Worm (Caenorhabditis elegans) whole organism, L1 larva: ENCODE measurements around the gene trpa-1.

Source experiments
- C16A3.4 ChIP-seq: fragments of 150-350 bp; optimal IDR thresholded peaks from 2 replicates; lab custom pipeline; 2014; ENCODE audit warnings: missing biosample characterization, missing genetic modification characterization
- F16B12.6 ChIP-seq: fragments of 150-350 bp; optimal IDR thresholded peaks from 2 replicates; lab custom pipeline; 2014; ENCODE audit warnings: missing biosample characterization, missing genetic modification characterization
- Y116A8C.19 ChIP-seq: sonication (generic microtip); optimal IDR thresholded peaks from 2 replicates; lab custom pipeline; 2016; ENCODE audit warnings: missing compliant biosample characterization, missing genetic modification characterization, borderline replicate concordance
- aly-2 ChIP-seq: fragments of 150-350 bp; optimal IDR thresholded peaks from 2 replicates; lab custom pipeline; 2014; ENCODE audit warnings: missing biosample characterization, missing genetic modification characterization
- ama-1 ChIP-seq: fragments of 150-350 bp; optimal IDR thresholded peaks from 2 replicates; lab custom pipeline; 2014
- blmp-1 ChIP-seq: fragments of 150-350 bp; optimal IDR thresholded peaks from 2 replicates; lab custom pipeline; 2014; ENCODE audit warnings: missing biosample characterization, missing genetic modification characterization
- ceh-82 ChIP-seq, 3 experiments: fragments of 150-350 bp in 1 of 3; sonication (generic microtip) in 2 of 3; optimal IDR thresholded peaks; 2 replicates each; lab custom pipeline; 2014 to 2017; ENCODE audit warnings: missing biosample characterization in 3 of 3, missing genetic modification characterization in 3 of 3
- ceh-88 ChIP-seq: fragments of 200-800 bp; sonication (Bioruptor generic); IDR thresholded peaks from 2 replicates; pipeline ENCODE4 v1.3.6; 2022; ENCODE audit warnings: missing genetic modification characterization, missing compliant biosample characterization
- ceh-90 ChIP-seq: sonication (generic microtip); optimal IDR thresholded peaks from 2 replicates; lab custom pipeline; 2016; ENCODE audit warnings: missing genetic modification characterization, missing compliant biosample characterization
- ces-1 ChIP-seq: fragments of 150-350 bp; optimal IDR thresholded peaks from 2 replicates; lab custom pipeline; 2014; ENCODE audit warnings: missing biosample characterization, missing genetic modification reagents, missing genetic modification characterization
- dpl-1 ChIP-seq, 3 experiments: fragments of 150-350 bp in 2 of 3; sonication (generic microtip) in 1 of 3; optimal IDR thresholded peaks; 2 replicates each; lab custom pipeline; 2014 to 2017; ENCODE audit warnings: missing biosample characterization in 3 of 3, missing genetic modification characterization in 3 of 3, missing genetic modification reagents in 3 of 3
- dsc-1 ChIP-seq: sonication (generic microtip); optimal IDR thresholded peaks from 2 replicates; lab custom pipeline; 2016; ENCODE audit warnings: mild to moderate bottlenecking, missing genetic modification characterization, missing compliant biosample characterization
- efl-1 ChIP-seq, 4 experiments: fragments of 150-350 bp; optimal IDR thresholded peaks in 3 of 4; peaks in 1 of 4; 1 replicate in 1 of 4; 2 replicates in 3 of 4; lab custom pipeline; 2014; ENCODE audit warnings: missing biosample characterization in 2 of 4, missing genetic modification characterization in 2 of 4, missing genetic modification reagents in 2 of 4
- elt-2 ChIP-seq: sonication (generic microtip); optimal IDR thresholded peaks from 2 replicates; lab custom pipeline; 2016; ENCODE audit warnings: missing genetic modification characterization, mild to moderate bottlenecking, inconsistent platforms, missing compliant biosample characterization, missing genetic modification reagents
- elt-3 ChIP-seq, 6 experiments: fragments of 150-350 bp in 1 of 6; sonication (generic microtip); optimal IDR thresholded peaks; 2 replicates each; lab custom pipeline; 2017 to 2018; ENCODE audit warnings: missing biosample characterization in 6 of 6, missing genetic modification characterization in 6 of 6, inconsistent platforms in 1 of 6
- fkh-4 ChIP-seq: sonication (generic microtip); optimal IDR thresholded peaks from 2 replicates; lab custom pipeline; 2016; ENCODE audit warnings: missing compliant biosample characterization, missing genetic modification characterization, borderline replicate concordance
- fkh-8 ChIP-seq: sonication (generic microtip); optimal IDR thresholded peaks from 2 replicates; lab custom pipeline; 2016; ENCODE audit warnings: mild to moderate bottlenecking, missing genetic modification characterization, missing compliant biosample characterization
- fos-1 ChIP-seq: fragments of 150-350 bp; optimal IDR thresholded peaks from 2 replicates; lab custom pipeline; 2014; ENCODE audit warnings: missing biosample characterization, missing genetic modification characterization
- grh-1 ChIP-seq: fragments of 200-800 bp; sonication (Bioruptor generic); IDR thresholded peaks from 2 replicates; pipeline ENCODE4 v1.3.6; 2022; ENCODE audit warnings: missing genetic modification reagents, missing genetic modification characterization, missing compliant biosample characterization
- irx-1 ChIP-seq: sonication (generic microtip); optimal IDR thresholded peaks from 2 replicates; lab custom pipeline; 2016; ENCODE audit warnings: missing genetic modification characterization, missing compliant biosample characterization
- isw-1 ChIP-seq: fragments of 200-800 bp; sonication (Bioruptor generic); IDR thresholded peaks from 2 replicates; pipeline ENCODE4 v1.3.6; 2022; ENCODE audit warnings: missing genetic modification characterization, missing compliant biosample characterization
- lin-13 ChIP-seq: fragments of 150-350 bp; optimal IDR thresholded peaks from 2 replicates; lab custom pipeline; 2014; ENCODE audit warnings: missing biosample characterization, missing genetic modification reagents, missing genetic modification characterization
- lin-15B ChIP-seq: fragments of 150-350 bp; sonication (generic microtip); optimal IDR thresholded peaks from 3 replicates; lab custom pipeline; 2014; ENCODE audit warnings: missing biosample characterization, missing genetic modification characterization
- lin-35 ChIP-seq, 2 experiments: fragments of 150-350 bp; optimal IDR thresholded peaks; 2 replicates each; lab custom pipeline; 2014; ENCODE audit warnings: missing biosample characterization in 2 of 2, missing genetic modification characterization in 2 of 2, missing genetic modification reagents in 2 of 2
- lsy-2 ChIP-seq, 2 experiments: fragments of 150-350 bp; optimal IDR thresholded peaks; 2 replicates each; lab custom pipeline; 2014; ENCODE audit warnings: missing biosample characterization in 2 of 2, missing genetic modification characterization in 2 of 2
- mdl-1 ChIP-seq, 2 experiments: fragments of 150-350 bp; optimal IDR thresholded peaks; 2 replicates each; lab custom pipeline; 2014 to 2017; ENCODE audit warnings: missing biosample characterization in 2 of 2, missing genetic modification characterization in 2 of 2, inconsistent platforms in 1 of 2
- mep-1 ChIP-seq: fragments of 150-350 bp; optimal IDR thresholded peaks from 2 replicates; lab custom pipeline; 2014; ENCODE audit warnings: missing biosample characterization, missing genetic modification characterization
- nhr-19 ChIP-seq: fragments of 200-800 bp; sonication (Bioruptor generic); conservative IDR thresholded peaks from 2 replicates; pipeline ENCODE4 v1.3.6; 2022; ENCODE audit warnings: missing genetic modification characterization, missing compliant biosample characterization
- nhr-20 ChIP-seq: sonication (generic microtip); optimal IDR thresholded peaks from 2 replicates; lab custom pipeline; 2016; ENCODE audit warnings: mild to moderate bottlenecking, missing genetic modification characterization, missing compliant biosample characterization
- nhr-47 ChIP-seq: sonication (generic microtip); optimal IDR thresholded peaks from 2 replicates; lab custom pipeline; 2016; ENCODE audit warnings: mild to moderate bottlenecking, missing genetic modification characterization, moderate library complexity, missing compliant biosample characterization
- nhr-71 ChIP-seq: sonication (generic microtip); optimal IDR thresholded peaks from 2 replicates; lab custom pipeline; 2016; ENCODE audit warnings: mild to moderate bottlenecking, missing genetic modification characterization, moderate library complexity, missing compliant biosample characterization
- nhr-76 ChIP-seq: sonication (generic microtip); optimal IDR thresholded peaks from 2 replicates; lab custom pipeline; 2017; ENCODE audit warnings: missing biosample characterization, missing genetic modification characterization
- nhr-77 ChIP-seq: fragments of 150-350 bp; optimal IDR thresholded peaks from 2 replicates; lab custom pipeline; 2014; ENCODE audit warnings: missing biosample characterization, missing genetic modification characterization
- nhr-84 ChIP-seq: sonication (generic microtip); optimal IDR thresholded peaks from 2 replicates; lab custom pipeline; 2017; ENCODE audit warnings: missing biosample characterization, missing genetic modification characterization
- nhr-85 ChIP-seq: sonication (generic microtip); peaks from one replicate; lab custom pipeline; 2016; ENCODE audit warnings: missing genetic modification characterization, inconsistent platforms, missing compliant biosample characterization
- pax-3 ChIP-seq: fragments of 200-800 bp; sonication (Bioruptor generic); optimal IDR thresholded peaks from 2 replicates; lab custom pipeline; 2018; ENCODE audit warnings: mild to moderate bottlenecking, missing genetic modification characterization, moderate library complexity, missing compliant biosample characterization
- rnt-1 ChIP-seq: sonication (generic microtip); optimal IDR thresholded peaks from 2 replicates; lab custom pipeline; 2016; ENCODE audit warnings: mild to moderate bottlenecking, missing genetic modification characterization, moderate library complexity, missing compliant biosample characterization
- skn-1 ChIP-seq: fragments of 150-350 bp; optimal IDR thresholded peaks from 2 replicates; lab custom pipeline; 2014; ENCODE audit warnings: missing biosample characterization, missing genetic modification characterization
- snpc-4 ChIP-seq: fragments of 150-350 bp; optimal IDR thresholded peaks from 2 replicates; lab custom pipeline; 2014; ENCODE audit warnings: missing biosample characterization, missing genetic modification characterization
- snu-23 ChIP-seq: sonication (generic microtip); optimal IDR thresholded peaks from 2 replicates; lab custom pipeline; 2016; ENCODE audit warnings: missing genetic modification characterization, missing compliant biosample characterization
- swsn-7 ChIP-seq: sonication (generic microtip); optimal IDR thresholded peaks from 2 replicates; lab custom pipeline; 2016; ENCODE audit warnings: missing genetic modification characterization, missing compliant biosample characterization
- unc-86 ChIP-seq: sonication (generic microtip); optimal IDR thresholded peaks from 2 replicates; lab custom pipeline; 2016; ENCODE audit warnings: missing genetic modification characterization, missing compliant biosample characterization
- unc-98 ChIP-seq: fragments of 200-800 bp; sonication (Bioruptor generic); IDR thresholded peaks from 2 replicates; pipeline ENCODE4 v1.3.6; 2022; ENCODE audit warnings: missing genetic modification characterization, missing compliant biosample characterization
- xbp-1 ChIP-seq: sonication (generic microtip); optimal IDR thresholded peaks from 2 replicates; lab custom pipeline; 2016; ENCODE audit warnings: missing genetic modification characterization, missing compliant biosample characterization
- ztf-11 ChIP-seq, 2 experiments: sonication (generic microtip); optimal IDR thresholded peaks; 2 replicates each; lab custom pipeline; 2016 to 2017; ENCODE audit warnings: missing genetic modification characterization in 2 of 2, missing biosample characterization in 1 of 2, missing compliant biosample characterization in 1 of 2
- ztf-4 ChIP-seq: fragments of 150-350 bp; optimal IDR thresholded peaks from 2 replicates; lab custom pipeline; 2014; ENCODE audit warnings: missing biosample characterization, missing genetic modification characterization

Gene trpa-1

ce11 chrIV:11821591-11822361 lies 42.5 kb upstream of the trpa-1 start, which contains the start of the genes par-5 and M117.3 (continued):
- TF ChIP-seq ceh-90 (no peak), ztf-11 (tag; optimal IDR thresholded peaks at IDR 0.05; lab: Kevin White, UChicago) (peak in 1 of 2 experiments; percentile 34), aly-2 (no peak), nhr-76 (tag; lab: Kevin White, UChicago) (no peak), ama-1 (lab: Kevin White, UChicago) (no peak)

ce11 chrIV:11822454-11822853 lies 41.9 kb upstream of the trpa-1 start:
- peak; percentile 15 for TF ChIP-seq unc-86 (tag; lab: Kevin White, UChicago)
- peak; percentile 48 for TF ChIP-seq nhr-19
- no peak for TF ChIP-seq ces-1
- peak; percentile 1 for TF ChIP-seq nhr-77 (tag; lab: Kevin White, UChicago)
- TF ChIP-seq lin-13 = peak; percentile 48
- TF ChIP-seq lin-35 (GFP tag; optimal IDR thresholded peaks at IDR 0.05; lab: Kevin White, UChicago) = peak; percentile 90 to 93
- TF ChIP-seq fkh-8 (tag; lab: Kevin White, UChicago) = peak; percentile 21
- TF ChIP-seq rnt-1 (tag; lab: Kevin White, UChicago) = peak; percentile 59
- TF ChIP-seq nhr-85 (tag; lab: Kevin White, UChicago) = peak; percentile 47
- peak; percentile 44 to 80 for TF ChIP-seq lsy-2 (tag; optimal IDR thresholded peaks at IDR 0.05; lab: Kevin White, UChicago)
- peak; percentile 10 to 85 (median 34) for TF ChIP-seq ceh-82 (tag; optimal IDR thresholded peaks at IDR 0.05; lab: Kevin White, UChicago)
- no peak for TF ChIP-seq aly-2
- peak; percentile 21; the same call in 1 of the 2 replicates for TF ChIP-seq ceh-88
- peak; percentile 3 for TF ChIP-seq F16B12.6 (tag; lab: Kevin White, UChicago)
- peak; percentile 79 to 89 for TF ChIP-seq efl-1 (optimal IDR thresholded peaks at IDR 0.05; lab: Kevin White, UChicago)
- peak; percentile 90 to 98 for TF ChIP-seq efl-1 (GFP tag; optimal IDR thresholded peaks at IDR 0.05 in 1 of 2; lab: Kevin White, UChicago)
- peak; percentile 41 for TF ChIP-seq lin-15B (tag; lab: Kevin White, UChicago)
- TF ChIP-seq nhr-71 = peak; percentile 48
- TF ChIP-seq isw-1 = peak; percentile 46; the same call in 1 of the 2 replicates
- TF ChIP-seq dsc-1 (tag; lab: Kevin White, UChicago) = peak; percentile 23
- TF ChIP-seq grh-1 (GFP tag; lab: Robert Waterston, UW) = no peak
- no peak for TF ChIP-seq elt-2 (tag; lab: Kevin White, UChicago)
- peak; percentile 10 for TF ChIP-seq fos-1 (tag; lab: Kevin White, UChicago)
- TF ChIP-seq fkh-4 (tag; lab: Kevin White, UChicago) = no peak
- TF ChIP-seq C16A3.4 = peak; percentile 49
- TF ChIP-seq blmp-1 (tag; lab: Kevin White, UChicago) = peak; percentile 17
- TF ChIP-seq ztf-4 (tag; lab: Kevin White, UChicago) = no peak
- no peak for TF ChIP-seq snpc-4 (tag; lab: Kevin White, UChicago)
- TF ChIP-seq mdl-1 (tag; optimal IDR thresholded peaks at IDR 0.05; lab: Kevin White, UChicago) = peak in 1 of 2 experiments; percentile 29
- TF ChIP-seq pax-3 (tag; lab: Kevin White, UChicago) = peak; percentile 38
- no peak for TF ChIP-seq unc-98 (GFP tag; lab: Robert Waterston, UW)
- no peak for TF ChIP-seq irx-1 (tag; lab: Kevin White, UChicago)
- peak; percentile 31 for TF ChIP-seq nhr-20 (tag; lab: Kevin White, UChicago)
- TF ChIP-seq xbp-1 = peak; percentile 52
- peak; percentile 44 for TF ChIP-seq nhr-47
- TF ChIP-seq elt-3 (tag; optimal IDR thresholded peaks at IDR 0.05; lab: Kevin White, UChicago) = peak in 1 of 6 experiments; percentile 36
- no peak for TF ChIP-seq Y116A8C.19 (tag; lab: Kevin White, UChicago)
- TF ChIP-seq skn-1 (tag; lab: Kevin White, UChicago) = peak; percentile 51
- peak; percentile 57 for TF ChIP-seq snu-23
- TF ChIP-seq dpl-1 (GFP tag; optimal IDR thresholded peaks at IDR 0.05; lab: Kevin White, UChicago) = peak; percentile 87 to 93 (median 89)
- no peak for TF ChIP-seq nhr-84 (tag; lab: Kevin White, UChicago)
- peak; percentile 35 for TF ChIP-seq mep-1 (tag; lab: Kevin White, UChicago)
- TF ChIP-seq swsn-7 (tag; lab: Kevin White, UChicago) = peak; percentile 55
